Worm (Caenorhabditis elegans): Measurements from ENCODE around the gene ZK1248.4.

DNA sequence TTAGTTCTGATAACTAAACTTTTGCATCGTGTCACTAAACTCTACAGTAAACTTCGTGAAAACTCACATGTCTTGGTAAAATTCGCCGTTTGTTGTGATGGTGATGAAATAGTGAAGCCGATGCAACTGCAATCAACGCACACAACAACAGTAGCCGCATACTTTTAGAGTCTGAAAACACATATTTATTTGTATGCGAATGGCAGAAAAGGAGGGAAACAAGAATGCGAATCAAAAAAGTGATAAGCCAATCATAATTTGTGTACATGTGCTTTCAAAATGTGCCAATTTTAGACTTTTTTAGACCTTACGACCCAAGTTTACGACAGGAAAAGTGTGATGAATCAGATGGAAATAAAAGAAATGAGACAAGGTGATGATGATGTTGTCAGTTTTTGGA, 13.1 kb upstream of the ZK1248.4 start, which contains the start of gene K05F1.10:
- TF ChIP-seq ztf-11 (tag; optimal IDR thresholded peaks at IDR 0.05) (no peak), skn-1 (tag; optimal IDR thresholded peaks at IDR 0.05) (no peak), unc-39 (tag; optimal IDR thresholded peaks at IDR 0.05) (no peak), nhr-11 (tag; optimal IDR thresholded peaks at IDR 0.05) (no peak), fos-1 (tag; optimal IDR thresholded peaks at IDR 0.05) (no peak), elt-1 (tag; optimal IDR thresholded peaks at IDR 0.05) (no peak)
